Worm (Caenorhabditis elegans) whole organism, mixed stage, embryonic: Measurements from ENCODE around the gene enu-3.6.

Experiments used
- M03D4.4 ChIP-seq: sonication (generic microtip); optimal IDR thresholded peaks from 2 replicates; lab custom pipeline; 2017; ENCODE audit warnings: mild to moderate bottlenecking, missing genetic modification characterization, missing compliant biosample characterization
- bed-3 ChIP-seq: fragments of 200-800 bp; sonication (Bioruptor generic); optimal IDR thresholded peaks from 3 replicates; lab custom pipeline; 2018; ENCODE audit warnings: mild to moderate bottlenecking, missing genetic modification characterization, moderate library complexity, missing compliant biosample characterization
- blmp-1 ChIP-seq: fragments of 150-350 bp; optimal IDR thresholded peaks from 2 replicates; lab custom pipeline; 2014; ENCODE audit warnings: missing biosample characterization, missing genetic modification characterization
- ceh-43 ChIP-seq: fragments of 200-800 bp; sonication (Bioruptor generic); optimal IDR thresholded peaks from 2 replicates; lab custom pipeline; 2018; ENCODE audit warnings: mild to moderate bottlenecking, missing genetic modification characterization, moderate library complexity, missing compliant biosample characterization
- ceh-83 ChIP-seq: fragments of 200-800 bp; sonication (Bioruptor generic); optimal IDR thresholded peaks from 2 replicates; lab custom pipeline; 2018; ENCODE audit warnings: mild to moderate bottlenecking, missing genetic modification characterization, missing compliant biosample characterization
- ces-1 ChIP-seq: fragments of 150-350 bp; optimal IDR thresholded peaks from 2 replicates; lab custom pipeline; 2014; ENCODE audit warnings: missing biosample characterization, missing genetic modification reagents, missing genetic modification characterization
- cnd-1 ChIP-seq: fragments of 200-800 bp; sonication (Bioruptor generic); optimal IDR thresholded peaks from 2 replicates; lab custom pipeline; 2018; ENCODE audit warnings: mild to moderate bottlenecking, missing genetic modification characterization, missing compliant biosample characterization
- drap-1 ChIP-seq: fragments of 200-800 bp; sonication (Bioruptor generic); optimal IDR thresholded peaks from 3 replicates; lab custom pipeline; 2018; ENCODE audit warnings: mild to moderate bottlenecking, missing genetic modification characterization, missing compliant biosample characterization
- elt-1 ChIP-seq: sonication (generic microtip); optimal IDR thresholded peaks from 2 replicates; lab custom pipeline; 2017; ENCODE audit warnings: missing genetic modification characterization, mild to moderate bottlenecking, missing compliant biosample characterization, antibody characterized with exemption, moderate library complexity, borderline replicate concordance; ENCODE audit not compliant: insufficient read depth
- elt-3 ChIP-seq: fragments of 150-350 bp; optimal IDR thresholded peaks from 2 replicates; lab custom pipeline; 2014; ENCODE audit warnings: missing biosample characterization, missing genetic modification characterization
- flh-1 ChIP-seq: fragments of 200-800 bp; sonication (Bioruptor generic); optimal IDR thresholded peaks from 2 replicates; lab custom pipeline; 2018; ENCODE audit warnings: mild to moderate bottlenecking, missing genetic modification characterization, moderate library complexity, missing compliant biosample characterization
- ham-2 ChIP-seq: fragments of 200-800 bp; sonication (Bioruptor generic); optimal IDR thresholded peaks from 2 replicates; lab custom pipeline; 2018; ENCODE audit warnings: mild to moderate bottlenecking, missing genetic modification characterization, missing compliant biosample characterization
- hlh-1 ChIP-seq: fragments of 150-350 bp; optimal IDR thresholded peaks from 2 replicates; lab custom pipeline; 2014; ENCODE audit warnings: missing biosample characterization, missing genetic modification reagents, missing genetic modification characterization
- lin-13 ChIP-seq: fragments of 150-350 bp; optimal IDR thresholded peaks from 2 replicates; lab custom pipeline; 2014; ENCODE audit warnings: missing biosample characterization, missing genetic modification characterization
- lin-32 ChIP-seq: fragments of 200-800 bp; sonication (Bioruptor generic); optimal IDR thresholded peaks from 2 replicates; lab custom pipeline; 2018; ENCODE audit warnings: mild to moderate bottlenecking, missing genetic modification characterization, missing compliant biosample characterization
- lsy-2 ChIP-seq: fragments of 150-350 bp; optimal IDR thresholded peaks from 2 replicates; lab custom pipeline; 2014; ENCODE audit warnings: missing biosample characterization, missing genetic modification characterization
- mab-5 ChIP-seq: fragments of 150-350 bp; optimal IDR thresholded peaks from 2 replicates; lab custom pipeline; 2014; ENCODE audit warnings: missing biosample characterization, missing genetic modification characterization
- mep-1 ChIP-seq: fragments of 150-350 bp; optimal IDR thresholded peaks from 2 replicates; lab custom pipeline; 2017; ENCODE audit warnings: missing biosample characterization, missing genetic modification reagents, missing genetic modification characterization, inconsistent platforms
- nhr-12 ChIP-seq: fragments of 150-350 bp; optimal IDR thresholded peaks from 2 replicates; lab custom pipeline; 2014; ENCODE audit warnings: missing biosample characterization, missing genetic modification characterization
- nhr-2 ChIP-seq: fragments of 150-350 bp; optimal IDR thresholded peaks from 2 replicates; lab custom pipeline; 2014; ENCODE audit warnings: missing biosample characterization, missing genetic modification characterization
- nhr-237 ChIP-seq: fragments of 150-350 bp; optimal IDR thresholded peaks from 2 replicates; lab custom pipeline; 2014; ENCODE audit warnings: missing biosample characterization, missing genetic modification characterization
- nhr-28 ChIP-seq: fragments of 150-350 bp; optimal IDR thresholded peaks from 2 replicates; lab custom pipeline; 2014; ENCODE audit warnings: missing biosample characterization, missing genetic modification characterization
- pha-4 ChIP-seq: fragments of 150-350 bp; optimal IDR thresholded peaks from 2 replicates; lab custom pipeline; 2018; ENCODE audit warnings: missing biosample characterization, missing genetic modification reagents, missing genetic modification characterization
- sem-2 ChIP-seq: fragments of 200-800 bp; sonication (Bioruptor generic); optimal IDR thresholded peaks from 2 replicates; lab custom pipeline; 2018; ENCODE audit warnings: mild to moderate bottlenecking, missing genetic modification characterization, missing compliant biosample characterization
- snpc-4 ChIP-seq: fragments of 150-350 bp; optimal IDR thresholded peaks from 2 replicates; lab custom pipeline; 2014; ENCODE audit warnings: missing biosample characterization, missing genetic modification characterization
- sptf-1 ChIP-seq: sonication (generic microtip); optimal IDR thresholded peaks from 2 replicates; lab custom pipeline; 2017; ENCODE audit warnings: mild to moderate bottlenecking, missing genetic modification characterization, moderate library complexity, missing compliant biosample characterization
- tbx-8 ChIP-seq: fragments of 200-800 bp; sonication (Bioruptor generic); optimal IDR thresholded peaks from 2 replicates; lab custom pipeline; 2018; ENCODE audit warnings: mild to moderate bottlenecking, missing genetic modification characterization, moderate library complexity, missing compliant biosample characterization
- unc-120 ChIP-seq: sonication (generic microtip); optimal IDR thresholded peaks from 2 replicates; lab custom pipeline; 2017; ENCODE audit warnings: missing genetic modification characterization, missing compliant biosample characterization; ENCODE audit not compliant: poor library complexity, severe bottlenecking
- unc-39 ChIP-seq: fragments of 150-350 bp; optimal IDR thresholded peaks from 2 replicates; lab custom pipeline; 2014; ENCODE audit warnings: missing biosample characterization, missing genetic modification characterization
- unc-62 ChIP-seq: fragments of 150-350 bp; optimal IDR thresholded peaks from 2 replicates; lab custom pipeline; 2014; ENCODE audit warnings: missing biosample characterization, missing genetic modification reagents, missing genetic modification characterization
- zip-8 ChIP-seq: fragments of 150-350 bp; optimal IDR thresholded peaks from 2 replicates; lab custom pipeline; 2014; ENCODE audit warnings: missing biosample characterization, missing genetic modification characterization
- ztf-11 ChIP-seq: fragments of 150-350 bp; optimal IDR thresholded peaks from 2 replicates; lab custom pipeline; 2014; ENCODE audit warnings: missing biosample characterization, missing genetic modification characterization

Gene enu-3.6

DNA sequence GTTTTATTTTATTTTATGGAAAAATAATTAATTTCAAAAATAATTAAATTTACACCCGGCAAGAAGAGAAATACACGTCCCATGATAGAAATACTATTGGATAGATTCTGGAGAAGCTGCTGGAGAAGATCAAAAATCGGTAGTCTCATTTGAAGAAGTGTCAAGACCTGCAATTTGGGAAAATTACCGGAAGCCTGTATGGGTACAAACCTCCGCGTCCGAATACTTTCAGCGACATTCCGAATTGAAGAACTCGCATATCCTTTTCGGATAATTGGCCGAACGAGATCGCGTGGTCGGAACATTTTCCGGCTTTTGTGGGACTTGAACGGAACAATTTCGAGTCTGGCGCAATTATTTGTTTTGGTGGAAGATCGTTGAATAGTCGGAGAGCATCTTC, 41.8 kb upstream of the enu-3.6 start:
- TF ChIP-seq snpc-4 (tag; lab: Kevin White, UChicago) = no peak
- no peak for TF ChIP-seq nhr-28 (tag; lab: Kevin White, UChicago)
- TF ChIP-seq blmp-1 (tag; lab: Kevin White, UChicago) = no peak
- TF ChIP-seq ham-2 (GFP tag; lab: Kevin White, UChicago) = no peak

DNA sequence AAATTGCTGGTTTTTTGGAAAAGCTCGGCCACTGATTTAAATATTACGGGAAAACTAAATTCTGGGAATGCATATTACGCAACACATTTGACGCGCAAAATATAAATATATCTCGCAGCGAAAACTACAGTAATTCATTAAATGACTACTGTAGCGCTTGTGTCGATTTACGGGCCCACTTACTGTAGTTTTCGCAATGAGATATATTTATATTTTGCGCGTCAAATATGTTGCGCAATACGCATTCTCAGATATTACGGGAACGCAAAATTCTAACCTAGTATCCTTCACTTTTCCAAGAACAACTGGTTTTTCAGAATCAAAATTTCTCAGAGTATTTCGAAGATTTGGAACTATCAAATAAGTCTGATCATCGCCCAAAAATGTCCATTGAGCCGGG, 40.6 kb upstream of the enu-3.6 start:
- TF ChIP-seq ceh-43 (GFP tag; lab: Kevin White, UChicago) (no peak), zip-8 (tag; lab: Kevin White, UChicago) (peak; percentile 93)
- TF ChIP-seq, all 35 proteins: peak for 1

DNA sequence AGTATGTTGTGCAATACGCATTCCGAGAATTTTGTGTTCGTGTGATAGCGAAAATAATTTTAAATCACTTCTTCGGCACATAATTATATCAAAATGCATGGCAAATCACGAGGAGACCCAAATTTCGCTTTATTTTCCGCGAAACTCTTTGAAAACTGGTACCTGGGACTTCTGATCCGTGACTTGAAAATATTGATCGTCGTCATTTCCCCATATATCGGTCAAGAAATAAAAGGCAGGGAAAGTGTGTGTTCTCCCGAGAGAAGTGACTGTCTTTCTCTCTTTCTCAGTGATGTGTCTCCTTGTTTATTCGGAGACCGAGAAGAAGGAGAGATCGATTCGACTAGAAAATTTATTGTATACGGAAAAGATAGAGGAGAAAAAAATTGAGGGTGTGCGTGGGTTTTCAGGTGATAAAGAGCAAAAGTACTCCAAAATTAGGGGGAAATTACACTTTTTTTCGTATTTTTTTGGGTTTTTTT, 39.0 kb upstream of the enu-3.6 start, which contains the start of gene W09D10.5:
W09D10.5 (minus strand) TSS at position 345 of the 482 bp plus-strand sequence.
- TF ChIP-seq nhr-12 (tag; lab: Kevin White, UChicago) = no peak
- TF ChIP-seq unc-120 (tag; lab: Kevin White, UChicago) = no peak
- no peak for TF ChIP-seq elt-1 (tag; lab: Kevin White, UChicago)
- no peak for TF ChIP-seq ces-1 (GFP tag; lab: Kevin White, UChicago)
- no peak for TF ChIP-seq drap-1 (GFP tag; lab: Kevin White, UChicago)
- no peak for TF ChIP-seq pha-4
- no peak for TF ChIP-seq blmp-1 (tag; lab: Kevin White, UChicago)
- TF ChIP-seq M03D4.4 (tag; lab: Kevin White, UChicago) = no peak
- TF ChIP-seq elt-3 (tag; lab: Kevin White, UChicago) = no peak
- no peak for TF ChIP-seq nhr-237 (tag; lab: Kevin White, UChicago)
- TF ChIP-seq mep-1 = no peak
- no peak for TF ChIP-seq lin-13
- TF ChIP-seq cnd-1 (tag; lab: Kevin White, UChicago) = no peak
- TF ChIP-seq hlh-1 (tag; lab: Kevin White, UChicago) = no peak
- TF ChIP-seq sem-2 (GFP tag; lab: Kevin White, UChicago) = no peak
- TF ChIP-seq, all 35 proteins: peak for 0

DNA sequence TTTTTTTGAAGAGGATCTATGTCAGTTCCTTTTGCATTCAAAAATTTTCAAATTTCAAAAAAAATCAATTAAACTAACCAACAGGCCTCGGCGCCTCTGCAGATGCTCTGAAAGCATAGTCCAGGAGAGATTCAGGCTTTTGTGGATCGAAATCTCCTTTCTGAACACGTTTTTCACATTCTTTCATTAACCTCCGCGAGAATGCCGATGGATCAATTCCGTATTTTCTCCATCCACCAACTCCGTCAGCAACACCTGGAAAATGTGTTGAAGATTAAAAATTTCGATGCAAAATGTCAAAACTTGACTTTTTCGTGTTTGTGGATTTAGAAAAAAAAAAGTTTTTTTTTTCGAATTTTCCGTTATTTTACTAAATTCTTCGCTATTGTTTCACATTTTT, 35.7 kb upstream of the enu-3.6 start:
- no peak for TF ChIP-seq blmp-1 (tag; lab: Kevin White, UChicago)
- no peak for TF ChIP-seq ceh-43 (GFP tag; lab: Kevin White, UChicago)
- TF ChIP-seq lin-32 = no peak
- TF ChIP-seq unc-39 = no peak

DNA sequence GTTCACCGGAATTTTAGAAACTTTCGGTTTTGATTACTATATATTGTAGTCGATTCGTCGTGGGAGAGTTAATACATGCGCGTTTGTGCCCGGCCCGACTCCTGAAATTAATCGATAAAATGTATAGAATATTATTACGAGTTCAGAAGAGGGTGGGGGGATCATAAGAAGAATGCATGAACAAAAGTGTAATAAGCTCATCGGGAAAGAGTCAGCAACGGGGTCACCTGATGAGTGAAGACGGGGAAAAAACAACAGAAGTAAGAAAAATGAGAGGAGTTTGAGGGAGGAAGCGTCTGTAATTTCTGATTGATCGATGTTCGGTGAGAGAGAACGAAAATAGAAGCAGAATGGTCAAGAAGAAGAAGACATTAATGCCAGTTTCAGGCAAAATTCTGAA, 34.1 kb upstream of the enu-3.6 start, which contains the start of gene W09D10.4:
W09D10.4 (minus strand) TSS at position 101 of the 400 bp plus-strand sequence.
- TF ChIP-seq unc-39 (no peak), unc-120 (tag; lab: Kevin White, UChicago) (no peak), flh-1 (GFP tag; lab: Kevin White, UChicago) (no peak), drap-1 (GFP tag; lab: Kevin White, UChicago) (no peak)

DNA sequence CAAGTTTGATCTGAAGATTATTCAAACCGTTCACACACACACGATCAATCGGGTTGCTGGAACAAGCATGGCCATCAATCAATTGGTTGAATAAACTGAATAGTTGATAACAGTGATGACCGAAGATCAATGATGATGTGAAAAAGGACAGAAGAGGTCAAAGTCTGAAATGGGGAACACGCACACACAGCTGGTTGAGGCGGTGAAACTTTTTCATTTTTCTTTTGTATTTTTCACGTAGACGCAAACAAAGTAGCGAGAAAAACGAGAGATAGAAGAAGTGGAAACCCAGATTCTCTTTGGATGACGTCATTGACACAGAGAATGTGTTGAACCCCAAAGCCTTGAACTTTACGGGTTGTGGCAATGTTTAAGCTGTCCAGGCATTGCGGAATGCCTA, 32.8 kb upstream of the enu-3.6 start:
- TF ChIP-seq bed-3 (GFP tag; lab: Kevin White, UChicago) (no peak), sem-2 (GFP tag; lab: Kevin White, UChicago) (no peak), M03D4.4 (tag; lab: Kevin White, UChicago) (no peak), flh-1 (GFP tag; lab: Kevin White, UChicago) (no peak), lin-13 (no peak), zip-8 (tag; lab: Kevin White, UChicago) (peak; percentile 11), nhr-2 (tag; lab: Kevin White, UChicago) (no peak)

DNA sequence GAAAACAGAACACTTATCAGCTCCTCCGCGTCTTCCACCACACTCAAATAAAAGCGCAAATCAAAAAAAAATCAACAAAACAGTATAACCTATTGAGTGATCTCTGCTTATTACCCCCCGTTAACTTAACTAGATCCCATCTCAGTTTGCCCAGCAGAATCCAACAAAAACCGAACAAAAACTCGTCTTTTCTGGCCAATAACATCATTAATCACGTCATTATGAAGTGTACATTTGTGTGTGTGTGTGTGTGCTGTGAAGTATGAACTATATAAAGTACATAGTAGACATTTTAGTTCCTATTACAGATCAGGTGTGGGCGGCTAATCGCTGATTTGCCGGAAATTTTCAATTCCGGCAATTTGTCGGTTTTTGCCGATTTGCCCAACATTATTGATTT, 32.2 kb upstream of the enu-3.6 start:
- no peak for TF ChIP-seq ces-1 (GFP tag; lab: Kevin White, UChicago)
- no peak for TF ChIP-seq snpc-4 (tag; lab: Kevin White, UChicago)
- no peak for TF ChIP-seq nhr-12 (tag; lab: Kevin White, UChicago)
- TF ChIP-seq M03D4.4 (tag; lab: Kevin White, UChicago) = no peak
- no peak for TF ChIP-seq ztf-11 (tag; lab: Kevin White, UChicago)
- no peak for TF ChIP-seq ceh-83 (GFP tag; lab: Kevin White, UChicago)
- no peak for TF ChIP-seq mep-1
- TF ChIP-seq sem-2 (GFP tag; lab: Kevin White, UChicago) = no peak
- no peak for TF ChIP-seq unc-62 (GFP tag; lab: Kevin White, UChicago)
- TF ChIP-seq sptf-1 (tag; lab: Kevin White, UChicago) = no peak
- TF ChIP-seq unc-120 (tag; lab: Kevin White, UChicago) = no peak
- no peak for TF ChIP-seq mab-5 (tag; lab: Kevin White, UChicago)
- TF ChIP-seq zip-8 (tag; lab: Kevin White, UChicago) = no peak
- no peak for TF ChIP-seq lsy-2
- no peak for TF ChIP-seq tbx-8 (GFP tag; lab: Kevin White, UChicago)
- no peak for TF ChIP-seq lin-13
- no peak for TF ChIP-seq flh-1 (GFP tag; lab: Kevin White, UChicago)
- TF ChIP-seq pha-4 = no peak
- no peak for TF ChIP-seq ham-2 (GFP tag; lab: Kevin White, UChicago)
- no peak for TF ChIP-seq elt-3 (tag; lab: Kevin White, UChicago)
